Fruit fly (Drosophila melanogaster) whole organism, embryonic: ENCODE measurements around the gene CG43333.

Source experiments
- ATbp ChIP-seq: fragments of 200-800 bp; sonication (Bioruptor generic); optimal IDR thresholded peaks from 2 replicates; lab custom pipeline; 2017; ENCODE audit warnings: missing biosample characterization, mild to moderate bottlenecking, missing genetic modification characterization, missing genetic modification reagents
- Abd-B ChIP-seq: fragments of 200-800 bp; sonication (Bioruptor generic); optimal IDR thresholded peaks from 2 replicates; lab custom pipeline; 2018; ENCODE audit warnings: missing biosample characterization, mild to moderate bottlenecking, missing genetic modification characterization, moderate library complexity
- Ada2b ChIP-seq: fragments of 200-800 bp; sonication (Bioruptor generic); IDR thresholded peaks from 2 replicates; pipeline ENCODE4 v1.3.6; 2022; ENCODE audit warnings: missing biosample characterization, missing genetic modification characterization
- CG1024 ChIP-seq: fragments of 200-800 bp; sonication (Bioruptor generic); IDR thresholded peaks from 2 replicates; pipeline ENCODE4 v1.3.6; 2022; ENCODE audit warnings: missing biosample characterization, missing genetic modification characterization
- CG11456 ChIP-seq: fragments of 200-800 bp; sonication (Bioruptor generic); IDR thresholded peaks from 3 replicates; pipeline ENCODE4 v1.3.6; 2022; ENCODE audit warnings: missing biosample characterization, missing genetic modification characterization
- CG14050 ChIP-seq: fragments of 200-800 bp; sonication (Bioruptor generic); IDR thresholded peaks from 3 replicates; pipeline ENCODE4 v1.3.6; 2022; ENCODE audit warnings: missing biosample characterization, missing genetic modification characterization
- CG15073 ChIP-seq: fragments of 200-800 bp; sonication (Bioruptor generic); optimal IDR thresholded peaks from 2 replicates; lab custom pipeline; 2016; ENCODE audit warnings: missing biosample characterization, missing genetic modification characterization
- CG2889 ChIP-seq: fragments of 200-800 bp; sonication (Bioruptor generic); IDR thresholded peaks from 3 replicates; pipeline ENCODE4 v1.3.6; 2022; ENCODE audit warnings: missing biosample characterization, missing genetic modification characterization
- CG31224 ChIP-seq: fragments of 200-800 bp; sonication (Bioruptor generic); IDR thresholded peaks from 2 replicates; pipeline ENCODE4 v1.3.6; 2022; ENCODE audit warnings: missing biosample characterization, missing genetic modification characterization
- CG31365 ChIP-seq: fragments of 200-800 bp; sonication (Bioruptor generic); optimal IDR thresholded peaks from 2 replicates; lab custom pipeline; 2018; ENCODE audit warnings: missing biosample characterization, mild to moderate bottlenecking, missing genetic modification characterization
- CG3407 ChIP-seq: fragments of 200-800 bp; sonication (Bioruptor generic); optimal IDR thresholded peaks from 2 replicates; lab custom pipeline; 2018; ENCODE audit warnings: missing biosample characterization, mild to moderate bottlenecking, missing genetic modification characterization
- CG34376 ChIP-seq: fragments of 200-800 bp; sonication (Bioruptor generic); optimal IDR thresholded peaks from 2 replicates; lab custom pipeline; 2018; ENCODE audit warnings: missing biosample characterization, mild to moderate bottlenecking, missing genetic modification characterization
- CG3726 ChIP-seq: fragments of 200-800 bp; sonication (Bioruptor generic); IDR thresholded peaks from 3 replicates; pipeline ENCODE4, ENCODE4 v1.3.6; 2022; ENCODE audit warnings: missing biosample characterization, missing genetic modification characterization
- CG43689 ChIP-seq: fragments of 200-800 bp; sonication (Bioruptor generic); IDR thresholded peaks from 2 replicates; pipeline ENCODE4 v1.3.6; 2022; ENCODE audit warnings: missing biosample characterization, missing genetic modification characterization
- CG9932 ChIP-seq: fragments of 200-800 bp; sonication (Bioruptor generic); IDR thresholded peaks from 2 replicates; pipeline ENCODE4 v1.3.6; 2022; ENCODE audit warnings: missing biosample characterization, missing genetic modification characterization
- Chrac-16 ChIP-seq: fragments of 200-800 bp; sonication (Bioruptor generic); optimal IDR thresholded peaks from 3 replicates; lab custom pipeline; 2016; ENCODE audit warnings: missing biosample characterization, missing genetic modification characterization
- CoRest ChIP-seq: fragments of 200-800 bp; sonication (Bioruptor generic); optimal IDR thresholded peaks from 3 replicates; lab custom pipeline; 2018; ENCODE audit warnings: missing biosample characterization, mild to moderate bottlenecking, missing genetic modification characterization, moderate library complexity
- D ChIP-seq, 2 experiments: fragments of 200-800 bp in 1 of 2; fragments of >200 bp in 1 of 2; sonication (Bioruptor generic) in 1 of 2; optimal IDR thresholded peaks; 2 replicates in 1 of 2; 3 replicates in 1 of 2; lab custom pipeline; 2017; ENCODE audit warnings: mild to moderate bottlenecking in 1 of 2, missing biosample characterization in 1 of 2, missing genetic modification characterization in 1 of 2, missing genetic modification reagents in 1 of 2
- HLH3B ChIP-seq: fragments of 200-800 bp; sonication (Bioruptor generic); IDR thresholded peaks from 2 replicates; pipeline ENCODE4 v1.3.6; 2022; ENCODE audit warnings: missing biosample characterization, missing genetic modification characterization
- Hr51 ChIP-seq, 2 experiments: fragments of 200-800 bp; sonication (Bioruptor generic); optimal IDR thresholded peaks; 2 replicates in 1 of 2; 3 replicates in 1 of 2; lab custom pipeline; 2016 to 2018; ENCODE audit warnings: missing biosample characterization in 2 of 2, missing genetic modification characterization in 2 of 2, mild to moderate bottlenecking in 1 of 2, moderate library complexity in 1 of 2
- MTF-1 ChIP-seq: fragments of 200-800 bp; sonication (Bioruptor generic); optimal IDR thresholded peaks from 2 replicates; lab custom pipeline; 2018; ENCODE audit warnings: missing biosample characterization, mild to moderate bottlenecking, missing genetic modification characterization, borderline replicate concordance
- Oaz ChIP-seq: fragments of 200-800 bp; sonication (Bioruptor generic); IDR thresholded peaks from 2 replicates; pipeline ENCODE4 v1.3.6; 2022; ENCODE audit warnings: missing biosample characterization, missing genetic modification characterization
- Oli ChIP-seq: fragments of 200-800 bp; sonication (Bioruptor generic); optimal IDR thresholded peaks from 2 replicates; lab custom pipeline; 2018; ENCODE audit warnings: missing biosample characterization, mild to moderate bottlenecking, missing genetic modification characterization, moderate library complexity
- Side ChIP-seq: fragments of 200-800 bp; sonication (Bioruptor generic); optimal IDR thresholded peaks from 2 replicates; lab custom pipeline; 2016; ENCODE audit warnings: missing biosample characterization, missing genetic modification characterization
- Spps ChIP-seq: fragments of 200-800 bp; sonication (Bioruptor generic); optimal IDR thresholded peaks from 2 replicates; lab custom pipeline; 2018; ENCODE audit warnings: missing biosample characterization, mild to moderate bottlenecking, missing genetic modification characterization
- Ssrp ChIP-seq: fragments of 200-800 bp; sonication (Bioruptor generic); optimal IDR thresholded peaks from 2 replicates; lab custom pipeline; 2018; ENCODE audit warnings: missing biosample characterization, mild to moderate bottlenecking, missing genetic modification characterization, moderate library complexity
- Stat92E ChIP-seq, 3 experiments: fragments of >200 bp in 2 of 3; fragments of 200-800 bp in 1 of 3; sonication (Bioruptor generic) in 1 of 3; optimal IDR thresholded peaks; 2 replicates each; lab custom pipeline; 2017 to 2019; ENCODE audit warnings: missing biosample characterization in 3 of 3, missing genetic modification characterization in 3 of 3, mild to moderate bottlenecking in 1 of 3, moderate library complexity in 1 of 3
- YL-1 ChIP-seq: fragments of 200-800 bp; sonication (Bioruptor generic); optimal IDR thresholded peaks from 3 replicates; lab custom pipeline; 2017; ENCODE audit warnings: missing biosample characterization, mild to moderate bottlenecking, missing genetic modification characterization
- al ChIP-seq: fragments of 200-800 bp; sonication (Bioruptor generic); IDR thresholded peaks from 2 replicates; pipeline ENCODE4 v1.3.6; 2022; ENCODE audit warnings: missing biosample characterization, missing genetic modification characterization
- ash1 ChIP-seq: fragments of 200-800 bp; sonication (Bioruptor generic); optimal IDR thresholded peaks from 2 replicates; lab custom pipeline; 2018; ENCODE audit warnings: missing biosample characterization, mild to moderate bottlenecking, missing genetic modification characterization
- cad ChIP-seq: fragments of >200 bp; optimal IDR thresholded peaks from 2 replicates; lab custom pipeline; 2017; ENCODE audit warnings: missing biosample characterization, missing genetic modification characterization
- dimm ChIP-seq: fragments of 200-800 bp; sonication (Bioruptor generic); IDR thresholded peaks from 2 replicates; pipeline ENCODE4 v1.3.6; 2022; ENCODE audit warnings: missing biosample characterization, missing genetic modification characterization
- exex ChIP-seq: fragments of 200-800 bp; sonication (Bioruptor generic); optimal IDR thresholded peaks from 4 replicates; lab custom pipeline; 2018; ENCODE audit warnings: missing biosample characterization, mild to moderate bottlenecking, missing genetic modification characterization, moderate library complexity
- gro ChIP-seq: fragments of 200-800 bp; sonication (Bioruptor generic); optimal IDR thresholded peaks from 2 replicates; lab custom pipeline; 2016; ENCODE audit warnings: missing biosample characterization, missing genetic modification characterization
- ham ChIP-seq: fragments of 200-800 bp; sonication (Bioruptor generic); IDR thresholded peaks from 2 replicates; pipeline ENCODE4 v1.3.6; 2022; ENCODE audit warnings: missing biosample characterization, missing genetic modification characterization
- klu ChIP-seq: fragments of 200-800 bp; sonication (Bioruptor generic); IDR thresholded peaks from 2 replicates; pipeline ENCODE4 v1.3.6; 2022; ENCODE audit warnings: missing biosample characterization, missing genetic modification characterization
- lab ChIP-seq: fragments of 200-800 bp; sonication (Bioruptor generic); optimal IDR thresholded peaks from 3 replicates; lab custom pipeline; 2017; ENCODE audit warnings: missing biosample characterization, missing genetic modification characterization, mild to moderate bottlenecking, moderate library complexity, missing genetic modification reagents
- maf-S ChIP-seq: fragments of 200-800 bp; sonication (Bioruptor generic); optimal IDR thresholded peaks from 2 replicates; lab custom pipeline; 2016; ENCODE audit warnings: missing biosample characterization, missing genetic modification characterization
- nau ChIP-seq: fragments of 200-800 bp; sonication (Bioruptor generic); optimal IDR thresholded peaks from 3 replicates; lab custom pipeline; 2017; ENCODE audit warnings: missing biosample characterization, mild to moderate bottlenecking, missing genetic modification characterization, missing genetic modification reagents
- org-1 ChIP-seq: fragments of 200-800 bp; sonication (Bioruptor generic); optimal IDR thresholded peaks from 2 replicates; lab custom pipeline; 2017; ENCODE audit warnings: missing biosample characterization, missing genetic modification characterization
- peb ChIP-seq: fragments of 200-800 bp; sonication (Bioruptor generic); IDR thresholded peaks from 2 replicates; pipeline ENCODE4 v1.3.6; 2022; ENCODE audit warnings: missing biosample characterization, missing genetic modification characterization
- phol ChIP-seq: fragments of 200-800 bp; sonication (Bioruptor generic); optimal IDR thresholded peaks from 3 replicates; lab custom pipeline; 2018; ENCODE audit warnings: missing biosample characterization, mild to moderate bottlenecking, missing genetic modification characterization, moderate library complexity
- ro ChIP-seq: fragments of 200-800 bp; sonication (Bioruptor generic); IDR thresholded peaks from 2 replicates; pipeline ENCODE4 v1.3.6; 2022; ENCODE audit warnings: missing biosample characterization, missing genetic modification characterization
- tap ChIP-seq: fragments of 200-800 bp; optimal IDR thresholded peaks from 3 replicates; lab custom pipeline; 2019; ENCODE audit warnings: missing biosample characterization, mild to moderate bottlenecking, missing genetic modification characterization, moderate library complexity
- tna ChIP-seq: fragments of 200-800 bp; sonication (Bioruptor generic); IDR thresholded peaks from 2 replicates; pipeline ENCODE4 v1.3.6; 2022; ENCODE audit warnings: missing biosample characterization, missing genetic modification characterization; ENCODE audit not compliant: partially characterized antibody
- ttk ChIP-seq: fragments of 200-800 bp; sonication (Bioruptor generic); IDR thresholded peaks from 2 replicates; pipeline ENCODE4 v2.1.2; 2022; ENCODE audit warnings: missing biosample characterization, missing genetic modification characterization
- wor ChIP-seq: fragments of 200-800 bp; sonication (Bioruptor generic); IDR thresholded peaks from 2 replicates; pipeline ENCODE4 v1.3.6; 2022; ENCODE audit warnings: missing biosample characterization, missing genetic modification characterization

The CG43333 gene

dm6 chr2L:14123605-14124004, 56.9 kb downstream of the CG43333 start (continued):
- no peak for TF ChIP-seq tap (tag; lab: Kevin White, UChicago)

dm6 chr2L:14122742-14123334, 57.6 kb downstream of the CG43333 start:
- TF ChIP-seq CG34376 (GFP tag; lab: Kevin White, UChicago) (peak; percentile 47), Ssrp (tag; lab: Kevin White, UChicago) (peak; percentile 30), Side (GFP tag; lab: Kevin White, UChicago) (peak; percentile 42), Chrac-16 (GFP tag; lab: Kevin White, UChicago) (peak; percentile 24), CG11456 (GFP tag; lab: Robert Waterston, UW) (peak; percentile 83), ttk (GFP tag; lab: Robert Waterston, UW) (peak; percentile 50; the same call in 1 of the 2 replicates), ro (GFP tag; lab: Robert Waterston, UW) (0 out of 2 replicates have a peak, but pooled peaks have one; percentile 28), CG31365 (tag; lab: Kevin White, UChicago) (peak; percentile 50), Ada2b (GFP tag; lab: Robert Waterston, UW) (peak; percentile 60), MTF-1 (GFP tag; lab: Kevin White, UChicago) (peak; percentile 34), CG1024 (peak; percentile 50; the same call in 1 of the 2 replicates), CG2889 (GFP tag; lab: Robert Waterston, UW) (0 out of 3 replicates have a peak, but pooled peaks have one; percentile 28), Oli (tag; lab: Kevin White, UChicago) (peak; percentile 42), ham (0 out of 2 replicates have a peak, but pooled peaks have one; percentile 25), ash1 (no peak), Stat92E (GFP tag; optimal IDR thresholded peaks at IDR 0.05; lab: Kevin White, UChicago) (no peak), klu (GFP tag; lab: Robert Waterston, UW) (no peak), exex (tag; lab: Kevin White, UChicago) (peak; percentile 15), dimm (0 out of 2 replicates have a peak, but pooled peaks have one; percentile 19), YL-1 (GFP tag; lab: Kevin White, UChicago) (no peak), al (GFP tag; lab: Robert Waterston, UW) (no peak; the same call in 1 of the 2 replicates), peb (GFP tag; lab: Robert Waterston, UW) (0 out of 2 replicates have a peak, but pooled peaks have one; percentile 20), Hr51 (GFP tag; optimal IDR thresholded peaks at IDR 0.05; lab: Kevin White, UChicago) (peak in 1 of 2 experiments; percentile 45), Spps (tag; lab: Kevin White, UChicago) (no peak), CG31224 (GFP tag; lab: Robert Waterston, UW) (peak; percentile 32; the same call in 1 of the 2 replicates), D (optimal IDR thresholded peaks at IDR 0.05; lab: Kevin White, UChicago) (no peak), D (GFP tag; optimal IDR thresholded peaks at IDR 0.05; lab: Kevin White, UChicago) (peak; percentile 66), Oaz (GFP tag; lab: Robert Waterston, UW) (peak; percentile 66), HLH3B (GFP tag; lab: Robert Waterston, UW) (peak; percentile 80), nau (GFP tag; lab: Kevin White, UChicago) (peak; percentile 30), CG15073 (no peak), CoRest (tag; lab: Kevin White, UChicago) (peak; percentile 52), tna (no peak), gro (GFP tag; lab: Kevin White, UChicago) (peak; percentile 10), CG3407 (GFP tag; lab: Kevin White, UChicago) (peak; percentile 15), lab (GFP tag; lab: Kevin White, UChicago) (peak; percentile 88), maf-S (GFP tag; lab: Kevin White, UChicago) (no peak), CG9932 (GFP tag; lab: Robert Waterston, UW) (peak; percentile 59), phol (peak; percentile 59), CG3726 (peak; percentile 68; the same call in 1 of the 3 replicates), Abd-B (peak; percentile 14), CG43689 (GFP tag; lab: Robert Waterston, UW) (peak; percentile 62), cad (GFP tag; lab: Kevin White, UChicago) (no peak), ATbp (GFP tag; lab: Kevin White, UChicago) (peak; percentile 72), org-1 (GFP tag; lab: Kevin White, UChicago) (peak; percentile 45), wor (GFP tag; lab: Robert Waterston, UW) (peak; percentile 45; the same call in 1 of the 2 replicates), CG14050 (peak; percentile 62)
